Worm (Caenorhabditis elegans) whole organism, late embryonic: Measurements from ENCODE around the gene rpl-36.

Experiments used
- C08G9.2 ChIP-seq: sonication (generic microtip); optimal IDR thresholded peaks from 2 replicates; lab custom pipeline; 2016; ENCODE audit warnings: mild to moderate bottlenecking, missing genetic modification characterization, moderate library complexity, missing compliant biosample characterization
- C38D4.7 ChIP-seq: fragments of 200-800 bp; sonication (Bioruptor generic); optimal IDR thresholded peaks from 2 replicates; lab custom pipeline; 2018; ENCODE audit warnings: mild to moderate bottlenecking, missing genetic modification characterization, moderate library complexity, missing compliant biosample characterization
- F13H6.1 ChIP-seq: sonication (generic microtip); optimal IDR thresholded peaks from 2 replicates; lab custom pipeline; 2016; ENCODE audit warnings: missing genetic modification characterization, missing compliant biosample characterization
- K02D7.2 ChIP-seq: sonication (generic microtip); optimal IDR thresholded peaks from 2 replicates; lab custom pipeline; 2017; ENCODE audit warnings: mild to moderate bottlenecking, missing genetic modification characterization, missing compliant biosample characterization
- K09A11.1 ChIP-seq: sonication (generic microtip); optimal IDR thresholded peaks from 2 replicates; lab custom pipeline; 2017; ENCODE audit warnings: antibody characterized with exemption, mild to moderate bottlenecking, missing genetic modification characterization, missing compliant biosample characterization; ENCODE audit not compliant: insufficient read depth
- T23F11.4 ChIP-seq: fragments of 200-800 bp; sonication (Bioruptor generic); optimal IDR thresholded peaks from 2 replicates; lab custom pipeline; 2018; ENCODE audit warnings: mild to moderate bottlenecking, missing genetic modification characterization, missing compliant biosample characterization
- ahr-1 ChIP-seq: sonication (generic microtip); optimal IDR thresholded peaks from 2 replicates; lab custom pipeline; 2016; ENCODE audit warnings: missing genetic modification characterization, missing compliant biosample characterization
- ceh-24 ChIP-seq: sonication (generic microtip); optimal IDR thresholded peaks from 2 replicates; lab custom pipeline; 2016; ENCODE audit warnings: mild to moderate bottlenecking, missing genetic modification characterization, missing compliant biosample characterization
- ceh-30 ChIP-seq: fragments of 150-350 bp; optimal IDR thresholded peaks from 2 replicates; lab custom pipeline; 2014; ENCODE audit warnings: missing biosample characterization, missing genetic modification characterization
- ceh-31 ChIP-seq: sonication (generic microtip); optimal IDR thresholded peaks from 2 replicates; lab custom pipeline; 2016; ENCODE audit warnings: missing genetic modification characterization, missing compliant biosample characterization
- ceh-48 ChIP-seq: sonication (generic microtip); optimal IDR thresholded peaks from 2 replicates; lab custom pipeline; 2016; ENCODE audit warnings: missing genetic modification characterization, inconsistent platforms, missing compliant biosample characterization
- ceh-9 ChIP-seq: sonication (generic microtip); optimal IDR thresholded peaks from 2 replicates; lab custom pipeline; 2016; ENCODE audit warnings: mild to moderate bottlenecking, missing genetic modification characterization, inconsistent platforms, missing compliant biosample characterization
- che-1 ChIP-seq: sonication (generic microtip); optimal IDR thresholded peaks from 2 replicates; lab custom pipeline; 2016; ENCODE audit warnings: mild to moderate bottlenecking, missing genetic modification characterization, missing compliant biosample characterization
- elt-2 ChIP-seq: sonication (generic microtip); optimal IDR thresholded peaks from 2 replicates; lab custom pipeline; 2016; ENCODE audit warnings: missing genetic modification reagents, missing genetic modification characterization, missing compliant biosample characterization
- elt-4 ChIP-seq: sonication (generic microtip); optimal IDR thresholded peaks from 2 replicates; lab custom pipeline; 2016; ENCODE audit warnings: missing genetic modification characterization, missing compliant biosample characterization
- ets-4 ChIP-seq: sonication (generic microtip); optimal IDR thresholded peaks from 2 replicates; lab custom pipeline; 2016; ENCODE audit warnings: missing genetic modification characterization, missing compliant biosample characterization
- eyg-1 ChIP-seq: sonication (generic microtip); optimal IDR thresholded peaks from 2 replicates; lab custom pipeline; 2016; ENCODE audit warnings: missing genotype, missing genetic modification characterization, missing compliant biosample characterization
- fkh-6 ChIP-seq: sonication (generic microtip); optimal IDR thresholded peaks from 2 replicates; lab custom pipeline; 2016; ENCODE audit warnings: missing genetic modification characterization, missing compliant biosample characterization
- gmeb-2 ChIP-seq: sonication (generic microtip); optimal IDR thresholded peaks from 2 replicates; lab custom pipeline; 2016; ENCODE audit warnings: missing genetic modification characterization, inconsistent platforms, missing compliant biosample characterization
- lim-6 ChIP-seq: sonication (generic microtip); optimal IDR thresholded peaks from 2 replicates; lab custom pipeline; 2016; ENCODE audit warnings: missing genetic modification characterization, missing compliant biosample characterization
- madf-2 ChIP-seq: sonication (generic microtip); optimal IDR thresholded peaks from 2 replicates; lab custom pipeline; 2017; ENCODE audit warnings: missing genetic modification characterization, missing compliant biosample characterization
- nfya-1 ChIP-seq: sonication (generic microtip); optimal IDR thresholded peaks from 2 replicates; lab custom pipeline; 2017; ENCODE audit warnings: missing genetic modification characterization, mild to moderate bottlenecking, missing compliant biosample characterization, antibody characterized with exemption, moderate library complexity
- nhr-11 ChIP-seq: fragments of 150-350 bp; optimal IDR thresholded peaks from 2 replicates; lab custom pipeline; 2014; ENCODE audit warnings: missing biosample characterization, missing genetic modification characterization
- nhr-232 ChIP-seq: sonication (generic microtip); optimal IDR thresholded peaks from 2 replicates; lab custom pipeline; 2016; ENCODE audit warnings: missing genetic modification characterization, missing compliant biosample characterization
- npax-4 ChIP-seq: sonication (generic microtip); optimal IDR thresholded peaks from 2 replicates; lab custom pipeline; 2016; ENCODE audit warnings: missing genetic modification characterization, missing compliant biosample characterization
- odd-2 ChIP-seq: sonication (generic microtip); optimal IDR thresholded peaks from 2 replicates; lab custom pipeline; 2017; ENCODE audit warnings: antibody characterized with exemption, mild to moderate bottlenecking, missing genetic modification characterization, missing compliant biosample characterization
- pha-2 ChIP-seq: sonication (generic microtip); optimal IDR thresholded peaks from 2 replicates; lab custom pipeline; 2017; ENCODE audit warnings: mild to moderate bottlenecking, missing genetic modification characterization, missing compliant biosample characterization
- pha-4 ChIP-seq: fragments of 150-350 bp; optimal IDR thresholded peaks from 2 replicates; lab custom pipeline; 2018; ENCODE audit warnings: missing biosample characterization, missing genetic modification reagents, missing genetic modification characterization
- pqm-1 ChIP-seq: sonication (generic microtip); optimal IDR thresholded peaks from 2 replicates; lab custom pipeline; 2016; ENCODE audit warnings: missing genetic modification characterization, missing compliant biosample characterization
- pros-1 ChIP-seq: fragments of 150-350 bp; optimal IDR thresholded peaks from 2 replicates; lab custom pipeline; 2014; ENCODE audit warnings: missing biosample characterization, missing genetic modification reagents, missing genetic modification characterization
- rnt-1 ChIP-seq: sonication (generic microtip); optimal IDR thresholded peaks from 2 replicates; lab custom pipeline; 2016; ENCODE audit warnings: missing genetic modification characterization, missing compliant biosample characterization
- syd-9 ChIP-seq: sonication (generic microtip); optimal IDR thresholded peaks from 2 replicates; lab custom pipeline; 2016; ENCODE audit warnings: mild to moderate bottlenecking, missing genetic modification characterization, moderate library complexity, missing compliant biosample characterization
- tbx-2 ChIP-seq: sonication (generic microtip); optimal IDR thresholded peaks from 2 replicates; lab custom pipeline; 2016; ENCODE audit warnings: missing genetic modification characterization, missing compliant biosample characterization
- ttx-3 ChIP-seq: sonication (generic microtip); optimal IDR thresholded peaks from 2 replicates; lab custom pipeline; 2016; ENCODE audit warnings: missing genetic modification reagents, missing genetic modification characterization, missing compliant biosample characterization
- unc-3 ChIP-seq, 2 experiments: fragments of 200-800 bp in 1 of 2; sonication (Bioruptor generic) in 1 of 2; sonication (generic microtip) in 1 of 2; conservative IDR thresholded peaks in 1 of 2; optimal IDR thresholded peaks in 1 of 2; 2 replicates each; pipeline versions ENCODE4 v1.3.6 to Lab custom; 2016 to 2022; ENCODE audit warnings: missing compliant biosample characterization in 2 of 2, missing genetic modification characterization in 2 of 2, missing genetic modification reagents in 1 of 2
- unc-42 ChIP-seq: sonication (generic microtip); optimal IDR thresholded peaks from 2 replicates; lab custom pipeline; 2016; ENCODE audit warnings: missing genotype, missing genetic modification characterization, missing compliant biosample characterization
- unc-55 ChIP-seq: sonication (generic microtip); optimal IDR thresholded peaks from 2 replicates; lab custom pipeline; 2017; ENCODE audit warnings: missing biosample characterization, missing genetic modification reagents, missing genetic modification characterization
- zip-5 ChIP-seq: sonication (generic microtip); optimal IDR thresholded peaks from 2 replicates; lab custom pipeline; 2016; ENCODE audit warnings: missing genetic modification characterization, missing compliant biosample characterization

Gene rpl-36

DNA sequence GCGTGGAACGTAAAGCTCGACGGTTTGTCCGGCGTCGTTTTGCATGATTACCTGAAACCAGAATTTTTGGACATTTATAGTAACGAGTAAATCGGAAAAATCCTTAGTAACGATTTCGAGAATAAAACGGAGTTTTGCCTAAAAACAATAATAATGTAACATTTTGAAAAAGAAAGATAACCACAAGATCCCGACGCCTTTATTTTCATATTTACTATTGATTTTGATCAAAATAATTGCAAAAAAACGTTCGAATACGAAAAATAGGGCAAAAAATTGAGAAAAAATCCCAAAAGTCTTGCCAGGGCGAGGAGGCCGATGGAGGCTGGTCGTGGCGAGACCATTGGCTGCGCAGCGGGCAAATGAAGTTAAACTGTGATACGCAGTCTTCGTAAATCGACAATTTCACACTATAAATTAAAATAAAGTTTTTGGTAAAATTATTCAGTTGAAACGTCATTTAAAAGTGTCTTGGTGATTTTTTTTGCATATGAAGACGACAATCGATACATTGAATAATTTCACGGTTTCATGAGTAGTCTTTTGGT lies 9.6 kb downstream of the rpl-36 start, which contains the start of gene rps-21 (continued):
- TF ChIP-seq nfya-1 (peak; percentile 81), npax-4 (tag; lab: Kevin White, UChicago) (no peak)

DNA sequence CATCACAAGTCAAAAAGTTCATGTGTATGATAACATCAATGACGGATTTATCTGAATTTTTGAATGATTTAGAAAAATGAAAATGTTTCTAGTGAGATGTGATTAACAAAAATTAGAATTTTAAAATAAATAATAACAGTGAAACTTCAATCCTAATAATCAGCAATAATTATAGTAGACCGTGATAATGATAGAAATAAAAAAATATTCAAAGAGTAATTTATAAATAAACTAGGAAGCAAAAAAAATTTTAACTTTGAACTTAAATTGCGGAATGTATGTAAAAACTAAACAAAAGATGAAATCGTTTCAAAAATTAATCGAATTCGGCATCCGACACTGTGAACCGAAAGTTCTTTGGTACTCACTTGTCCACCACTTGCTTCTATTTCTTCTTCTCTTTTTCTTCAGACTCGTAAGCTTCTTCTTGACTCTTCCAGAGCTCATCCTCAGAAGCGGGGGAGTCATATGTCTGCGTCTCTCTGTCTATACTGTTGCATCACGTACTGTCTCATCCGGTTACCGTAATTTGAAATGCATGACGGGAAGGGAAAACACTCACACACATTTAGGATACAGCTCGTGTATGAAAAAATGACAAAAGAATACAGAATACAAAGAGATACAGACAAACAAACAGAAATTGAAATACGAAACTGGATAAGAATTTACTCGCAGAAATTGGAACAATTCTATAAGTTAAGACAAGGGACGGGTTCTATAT lies 13.1 kb downstream of the rpl-36 start, which contains the start of gene mec-14:
TSS of gene mec-14 (minus strand) at position 51 of the 724 bp plus-strand sequence.
- TF ChIP-seq npax-4 (tag; lab: Kevin White, UChicago), result no peak
- no peak for TF ChIP-seq tbx-2
- TF ChIP-seq gmeb-2 (tag; lab: Kevin White, UChicago), result no peak
- no peak for TF ChIP-seq ceh-9 (tag; lab: Kevin White, UChicago)
- TF ChIP-seq unc-42 (tag; lab: Kevin White, UChicago), result no peak
- TF ChIP-seq ceh-24, result no peak
- no peak for TF ChIP-seq elt-2 (tag; lab: Kevin White, UChicago)
- no peak for TF ChIP-seq unc-55
- TF ChIP-seq pha-2 (tag; lab: Kevin White, UChicago), result no peak
- no peak for TF ChIP-seq nhr-232 (tag; lab: Kevin White, UChicago)
- no peak for TF ChIP-seq F13H6.1 (tag; lab: Kevin White, UChicago)
- TF ChIP-seq madf-2, result no peak
- no peak for TF ChIP-seq pqm-1 (tag; lab: Kevin White, UChicago)
- no peak for TF ChIP-seq T23F11.4 (GFP tag; lab: Kevin White, UChicago)
- no peak for TF ChIP-seq elt-4 (tag; lab: Kevin White, UChicago)
- TF ChIP-seq pros-1 (tag; lab: Kevin White, UChicago), result no peak
- no peak for TF ChIP-seq C38D4.7 (GFP tag; lab: Kevin White, UChicago)
- no peak for TF ChIP-seq ets-4 (tag; lab: Kevin White, UChicago)
- TF ChIP-seq K09A11.1 (tag; lab: Kevin White, UChicago), result no peak
- TF ChIP-seq pha-4 (tag; lab: Kevin White, UChicago), result no peak

DNA sequence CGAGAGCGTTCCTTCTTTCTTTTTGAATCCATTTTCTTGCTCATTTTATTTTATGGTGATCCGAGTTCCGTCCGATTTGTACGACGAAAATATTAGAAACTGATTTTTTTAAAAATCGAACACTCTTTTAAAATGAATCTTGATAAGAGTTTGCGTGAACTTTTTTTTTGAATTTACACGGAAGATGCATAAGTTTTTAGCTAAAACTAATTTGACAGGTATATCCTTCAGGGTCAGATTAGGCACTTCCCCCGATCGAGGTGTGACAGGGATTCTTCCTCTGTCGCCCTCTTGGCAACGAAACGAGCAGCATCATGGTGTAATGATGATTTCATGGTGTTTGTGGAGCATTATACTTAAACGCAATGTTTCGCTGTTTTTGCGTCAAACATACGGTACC lies 15.3 kb downstream of the rpl-36 start, which contains the start of gene F37C12.18:
TSS of gene F37C12.18 (minus strand) at position 101 of the 400 bp plus-strand sequence.
- no peak for TF ChIP-seq F13H6.1 (tag; lab: Kevin White, UChicago)
- no peak for TF ChIP-seq fkh-6 (tag; lab: Kevin White, UChicago)
- no peak for TF ChIP-seq zip-5 (tag; lab: Kevin White, UChicago)
- no peak for TF ChIP-seq ttx-3 (tag; lab: Kevin White, UChicago)
- TF ChIP-seq ceh-30, result no peak
- TF ChIP-seq ceh-31 (tag; lab: Kevin White, UChicago), result no peak
- no peak for TF ChIP-seq ceh-24
- TF ChIP-seq odd-2, result no peak
- no peak for TF ChIP-seq ahr-1 (tag; lab: Kevin White, UChicago)
- no peak for TF ChIP-seq ceh-48
- TF ChIP-seq K09A11.1 (tag; lab: Kevin White, UChicago), result no peak
- TF ChIP-seq nhr-11 (tag; lab: Kevin White, UChicago), result no peak
- TF ChIP-seq T23F11.4 (GFP tag; lab: Kevin White, UChicago), result no peak
- TF ChIP-seq C38D4.7 (GFP tag; lab: Kevin White, UChicago), result no peak
- no peak for TF ChIP-seq syd-9 (tag; lab: Kevin White, UChicago)
- no peak for TF ChIP-seq rnt-1
- no peak for TF ChIP-seq npax-4 (tag; lab: Kevin White, UChicago)
- TF ChIP-seq eyg-1 (tag; lab: Kevin White, UChicago), result no peak
- TF ChIP-seq pros-1 (tag; lab: Kevin White, UChicago), result no peak
- TF ChIP-seq, all 69 proteins: peak for 0

DNA sequence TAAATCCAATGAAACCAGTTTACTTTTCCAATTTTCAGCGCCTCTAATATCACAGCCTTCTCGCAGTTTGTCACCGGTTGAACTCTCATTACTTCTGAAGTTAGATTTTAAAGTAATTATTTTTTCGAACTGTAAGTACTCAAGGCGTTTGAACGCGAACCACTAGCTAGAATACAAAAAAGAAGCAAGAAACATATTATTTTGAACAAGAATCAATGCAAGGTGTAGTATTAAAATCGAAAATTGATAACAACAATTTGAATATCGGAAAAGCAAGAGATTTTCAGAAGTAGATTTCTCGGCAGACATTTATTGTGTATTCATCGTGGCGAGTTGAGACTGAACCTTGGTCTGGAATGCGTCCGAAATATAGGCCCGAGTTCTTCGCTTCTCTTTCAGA lies 17.9 kb downstream of the rpl-36 start, which contains the start of gene exos-9:
TSS of gene exos-9 (minus strand) at position 101 of the 400 bp plus-strand sequence.
- TF ChIP-seq zip-5 (tag; lab: Kevin White, UChicago) (no peak), nfya-1 (no peak), lim-6 (tag; lab: Kevin White, UChicago) (no peak), K02D7.2 (tag; lab: Kevin White, UChicago) (no peak), che-1 (tag; lab: Kevin White, UChicago) (no peak), C08G9.2 (tag; lab: Kevin White, UChicago) (no peak), ceh-31 (tag; lab: Kevin White, UChicago) (no peak), unc-3 (GFP tag; conservative IDR thresholded peaks at IDR 0.05; lab: Robert Waterston, UW) (no peak), unc-3 (tag; optimal IDR thresholded peaks at IDR 0.05; lab: Kevin White, UChicago) (no peak), K09A11.1 (tag; lab: Kevin White, UChicago) (no peak)
